Fruit fly (Drosophila melanogaster): ENCODE results near the gene Hsp26.
A peak's percentile ranks its signal among the peaks of the same experiment; 100 is the strongest.

Hsp26 gene

dm6 chr3L:9370907-9371365 lies 6.3 kb downstream of the Hsp26 start, which contains the start of gene Fdx1 (continued):
- no peak for TF ChIP-seq CG17612 (GFP tag; IDR thresholded peaks at IDR 0.05)
- no peak for TF ChIP-seq CG8281 (tag; optimal IDR thresholded peaks at IDR 0.05)
- no peak for TF ChIP-seq jigr1 (GFP tag; IDR thresholded peaks at IDR 0.05)
- TF ChIP-seq CG3163 (GFP tag; optimal IDR thresholded peaks at IDR 0.05): no peak
- TF ChIP-seq CG10565 (GFP tag; optimal IDR thresholded peaks at IDR 0.05): no peak
- no peak for TF ChIP-seq gsb (GFP tag; IDR thresholded peaks at IDR 0.05)
- TF ChIP-seq Hr51 (GFP tag; optimal IDR thresholded peaks at IDR 0.05): peak in 1 of 2 experiments; percentile 51
- TF ChIP-seq CG14667 (GFP tag; IDR thresholded peaks at IDR 0.05): no peak
- TF ChIP-seq fd3F (GFP tag; optimal IDR thresholded peaks at IDR 0.05): peak; percentile 16
- TF ChIP-seq CG3065 (GFP tag; optimal IDR thresholded peaks at IDR 0.05): no peak
- TF ChIP-seq ac (GFP tag; optimal IDR thresholded peaks at IDR 0.05): no peak
- no peak for TF ChIP-seq chif (GFP tag; optimal IDR thresholded peaks at IDR 0.05)
- TF ChIP-seq CG8765 (GFP tag; IDR thresholded peaks at IDR 0.05): no peak
- no peak for TF ChIP-seq jing (GFP tag; optimal IDR thresholded peaks at IDR 0.05)
- TF ChIP-seq Xrp1 (GFP tag; IDR thresholded peaks at IDR 0.05): peak; percentile 59; the same call in 1 of the 2 replicates
- TF ChIP-seq da (GFP tag; optimal IDR thresholded peaks at IDR 0.05): no peak
- TF ChIP-seq sd (tag; optimal IDR thresholded peaks at IDR 0.05): no peak
- no peak for TF ChIP-seq prd (optimal IDR thresholded peaks at IDR 0.05)
- 0 out of 3 replicates have a peak, but pooled peaks have one; percentile 33 for TF ChIP-seq prd (GFP tag; IDR thresholded peaks at IDR 0.05)
- TF ChIP-seq gro (GFP tag; optimal IDR thresholded peaks at IDR 0.05): no peak
- TF ChIP-seq mam (GFP tag; optimal IDR thresholded peaks at IDR 0.05): peak; percentile 25
- TF ChIP-seq CG18764 (GFP tag; optimal IDR thresholded peaks at IDR 0.05): peak; percentile 21
- TF ChIP-seq CG15514 (GFP tag; optimal IDR thresholded peaks at IDR 0.05): peak; percentile 64
- no peak for TF ChIP-seq sens-2 (GFP tag; IDR thresholded peaks at IDR 0.05)
- no peak for TF ChIP-seq Sox102F (GFP tag; optimal IDR thresholded peaks at IDR 0.05)
- no peak for TF ChIP-seq C15 (GFP tag; IDR thresholded peaks at IDR 0.05)
- no peak for TF ChIP-seq Blimp-1 (GFP tag; optimal IDR thresholded peaks at IDR 0.05)
- TF ChIP-seq luna (GFP tag; optimal IDR thresholded peaks at IDR 0.05): no peak
- peak; percentile 32 for TF ChIP-seq CG7839 (tag; optimal IDR thresholded peaks at IDR 0.05)
- no peak for TF ChIP-seq CG10321 (GFP tag; IDR thresholded peaks at IDR 0.05)
- TF ChIP-seq ash1 (GFP tag; optimal IDR thresholded peaks at IDR 0.05): no peak
- TF ChIP-seq CG7556 (GFP tag; optimal IDR thresholded peaks at IDR 0.05): peak; percentile 8
- no peak for TF ChIP-seq Ets65A (GFP tag)
- peak; percentile 61 for TF ChIP-seq sug (tag; optimal IDR thresholded peaks at IDR 0.05)
- peak; percentile 34 for TF ChIP-seq trem (tag; optimal IDR thresholded peaks at IDR 0.05)
- TF ChIP-seq CG1602 (GFP tag; optimal IDR thresholded peaks at IDR 0.05): no peak
- TF ChIP-seq CG10267 (tag; optimal IDR thresholded peaks at IDR 0.05): peak; percentile 39
- no peak for TF ChIP-seq CG10366 (GFP tag; IDR thresholded peaks at IDR 0.05)
- no peak for TF ChIP-seq CG9797 (GFP tag; optimal IDR thresholded peaks at IDR 0.05)
- TF ChIP-seq CG1024 (GFP tag; IDR thresholded peaks at IDR 0.05): no peak
- TF ChIP-seq nerfin-2 (GFP tag; IDR thresholded peaks at IDR 0.05; ENCODE audit: partially characterized antibody): no peak
- TF ChIP-seq CG30403 (GFP tag; optimal IDR thresholded peaks at IDR 0.05): peak; percentile 71
- TF ChIP-seq Atf6 (GFP tag; IDR thresholded peaks at IDR 0.05): peak; percentile 59
- TF ChIP-seq amos (GFP tag; IDR thresholded peaks at IDR 0.05; ENCODE audit: partially characterized antibody): no peak; the same call in 1 of the 2 replicates
- no peak for TF ChIP-seq CG6254 (GFP tag; optimal IDR thresholded peaks at IDR 0.05)
- peak; percentile 47; the same call in 2 of the 3 replicates for TF ChIP-seq CG34224 (GFP tag; IDR thresholded peaks at IDR 0.05; ENCODE audit: partially characterized antibody)
- no peak for TF ChIP-seq fd64A (GFP tag; optimal IDR thresholded peaks at IDR 0.05)
- TF ChIP-seq CG7357 (GFP tag; IDR thresholded peaks at IDR 0.05): no peak
- TF ChIP-seq fru (optimal IDR thresholded peaks at IDR 0.05): no peak
- no peak for TF ChIP-seq chm (GFP tag; IDR thresholded peaks at IDR 0.05)
- TF ChIP-seq grau (tag; optimal IDR thresholded peaks at IDR 0.05): peak; percentile 50
- no peak for TF ChIP-seq CG2202 (tag; optimal IDR thresholded peaks at IDR 0.05)
